Worm (Caenorhabditis elegans) whole organism, L4/young adult: ENCODE results near the gene idpp-4.

ENCODE experiments used
- W03F9.2 ChIP-seq: fragments of 150-350 bp; optimal IDR thresholded peaks from 2 replicates; lab custom pipeline; 2014; ENCODE audit warnings: missing biosample characterization, missing genetic modification characterization
- dao-5 ChIP-seq: sonication (generic microtip); optimal IDR thresholded peaks from 2 replicates; lab custom pipeline; 2016; ENCODE audit warnings: missing genotype, missing genetic modification characterization, moderate library complexity, missing compliant biosample characterization
- him-1 ChIP-seq: sonication (generic microtip); optimal IDR thresholded peaks from 2 replicates; lab custom pipeline; 2016; ENCODE audit warnings: missing genotype, missing genetic modification reagents, missing genetic modification characterization, missing compliant biosample characterization

DNA sequence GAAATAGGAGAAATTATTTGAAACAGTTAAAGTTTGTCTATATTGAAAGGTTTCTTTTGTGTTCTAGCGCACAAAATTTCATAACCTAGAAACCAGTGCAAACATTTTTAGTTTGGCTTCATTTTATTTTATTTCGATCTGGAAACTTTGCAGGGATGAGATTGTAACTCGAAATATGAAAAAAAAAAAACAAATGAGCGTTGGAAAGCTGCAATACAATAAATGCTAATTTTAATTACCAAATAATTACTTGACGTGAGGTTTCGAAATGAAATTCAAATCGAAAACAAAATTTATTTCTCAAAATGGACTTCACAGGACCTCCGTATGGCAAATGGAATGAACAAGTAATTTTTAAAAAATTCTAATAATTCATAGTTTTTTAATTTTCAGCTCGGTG, 4.3 kb upstream of the idpp-4 start, which contains the start of gene M02G9.4:
- TF ChIP-seq dao-5: no peak
- no peak for TF ChIP-seq him-1 (tag; lab: Kevin White, UChicago)
- TF ChIP-seq W03F9.2: no peak
